Worm (Caenorhabditis elegans): ENCODE results near the gene ttr-23.

DNA sequence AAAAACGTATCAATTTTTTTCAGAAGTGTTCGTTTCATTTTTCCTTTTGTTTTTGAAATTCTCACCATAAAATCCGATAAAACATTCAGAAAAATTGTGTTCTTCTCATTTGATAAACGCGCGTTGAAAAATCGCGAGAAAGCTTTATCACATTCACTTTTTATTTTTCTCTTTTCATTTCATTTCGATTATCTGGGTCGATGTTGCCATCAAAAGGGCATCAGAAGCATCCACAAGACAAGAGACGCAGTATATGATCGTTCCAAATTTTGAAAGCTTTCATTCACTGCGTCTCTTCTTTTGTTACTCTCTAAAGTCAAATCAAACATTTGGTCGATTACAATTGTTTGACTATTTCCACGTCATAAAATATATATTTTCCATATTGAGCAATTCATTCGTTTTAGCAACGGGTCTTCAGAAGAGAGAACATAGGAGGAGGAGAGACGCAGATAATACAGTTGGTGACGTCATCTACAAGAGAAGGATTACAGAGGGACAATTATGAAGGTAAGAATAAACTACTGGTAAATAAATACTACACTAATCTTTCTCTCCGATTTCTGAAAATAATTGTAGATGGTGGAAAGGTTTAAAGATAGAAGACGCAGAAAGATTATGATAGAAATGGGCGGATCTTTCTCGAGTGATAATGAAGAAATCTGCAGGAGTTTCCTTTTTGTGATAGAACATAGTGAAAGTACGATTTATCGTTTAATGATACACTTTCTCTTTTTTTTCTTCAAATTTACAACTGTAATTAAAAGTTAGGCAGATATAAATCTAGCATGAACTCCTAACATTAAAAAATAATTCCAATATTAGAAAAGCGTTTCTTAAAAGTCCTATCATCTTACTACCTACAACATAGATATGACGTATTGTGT lies 12.6 kb upstream of the ttr-23 start, which contains the start of gene H27A22.1:
- TF ChIP-seq snpc-4 (tag; optimal IDR thresholded peaks at IDR 0.05): no peak
- no peak for TF ChIP-seq lin-39 (tag; optimal IDR thresholded peaks at IDR 0.05)
- no peak for TF ChIP-seq ztf-4 (tag; optimal IDR thresholded peaks at IDR 0.05)
- no peak for TF ChIP-seq skn-1 (tag; optimal IDR thresholded peaks at IDR 0.05)
- no peak for TF ChIP-seq pqm-1 (tag; optimal IDR thresholded peaks at IDR 0.05)
- TF ChIP-seq unc-62 (GFP tag; optimal IDR thresholded peaks at IDR 0.05): no peak
- no peak for TF ChIP-seq hmg-11 (tag; optimal IDR thresholded peaks at IDR 0.05)
- TF ChIP-seq egl-27 (tag; optimal IDR thresholded peaks at IDR 0.05): no peak
- TF ChIP-seq ceh-9 (tag; optimal IDR thresholded peaks at IDR 0.05): no peak
- TF ChIP-seq nhr-237 (tag; optimal IDR thresholded peaks at IDR 0.05): no peak
